Worm (Caenorhabditis elegans) whole organism, young adult: ENCODE results near the gene mlk-1.

ENCODE experiments used
- K11D2.4 ChIP-seq: fragments of 200-800 bp; sonication (Bioruptor generic); IDR thresholded peaks from 2 replicates; pipeline ENCODE4 v1.3.6; 2022; ENCODE audit warnings: missing genetic modification reagents, missing genetic modification characterization, missing compliant biosample characterization
- Y53G8AR.9 ChIP-seq: fragments of 200-800 bp; sonication (Bioruptor generic); conservative IDR thresholded peaks from 2 replicates; pipeline ENCODE4 v1.3.6; 2022; ENCODE audit warnings: missing genetic modification reagents, missing genetic modification characterization, missing compliant biosample characterization
- dpl-1 ChIP-seq: fragments of 150-350 bp; optimal IDR thresholded peaks from 2 replicates; lab custom pipeline; 2014; ENCODE audit warnings: missing biosample characterization, missing genetic modification reagents, missing genetic modification characterization
- rpc-1 ChIP-seq, 2 experiments: fragments of 150-350 bp in 1 of 2; sonication (generic microtip) in 1 of 2; optimal IDR thresholded peaks; 2 replicates each; lab custom pipeline; 2014 to 2018; ENCODE audit warnings: missing biosample characterization in 1 of 2, missing genetic modification characterization in 1 of 2, missing genetic modification reagents in 1 of 2, missing genotype in 1 of 2

- TF ChIP-seq Y53G8AR.9 (GFP tag; lab: Robert Waterston, UW) (no peak), rpc-1 (optimal IDR thresholded peaks at IDR 0.05; lab: Kevin White, UChicago) (no peak), rpc-1 (tag; optimal IDR thresholded peaks at IDR 0.05; lab: Kevin White, UChicago) (no peak), dpl-1 (no peak), K11D2.4 (GFP tag; lab: Robert Waterston, UW) (no peak)
Measured at ce11 chrV:5030715-5031114, 33.9 kb downstream of the mlk-1 start, which contains the start of gene swt-7.
